Fruit fly (Drosophila melanogaster) whole organism, embryonic: ENCODE results near the gene CG13084.

Experiments used
- ATbp ChIP-seq: fragments of 200-800 bp; sonication (Bioruptor generic); optimal IDR thresholded peaks from 2 replicates; lab custom pipeline; 2017; ENCODE audit warnings: missing biosample characterization, mild to moderate bottlenecking, missing genetic modification characterization, missing genetic modification reagents
- Atf-2 ChIP-seq: fragments of 200-800 bp; sonication (Bioruptor generic); optimal IDR thresholded peaks from 2 replicates; lab custom pipeline; 2016; ENCODE audit warnings: missing biosample characterization, missing genetic modification characterization
- Blimp-1 ChIP-seq: fragments of 200-800 bp; sonication (Bioruptor generic); optimal IDR thresholded peaks from 3 replicates; lab custom pipeline; 2018; ENCODE audit warnings: missing biosample characterization, missing genetic modification characterization, mild to moderate bottlenecking, moderate library complexity, missing genetic modification reagents
- CG10654 ChIP-seq: fragments of 200-800 bp; sonication (Bioruptor generic); optimal IDR thresholded peaks from 2 replicates; lab custom pipeline; 2016; ENCODE audit warnings: missing biosample characterization, missing genetic modification characterization
- CG12391 ChIP-seq: fragments of 200-800 bp; sonication (Bioruptor generic); optimal IDR thresholded peaks from 3 replicates; lab custom pipeline; 2018; ENCODE audit warnings: missing biosample characterization, mild to moderate bottlenecking, missing genetic modification characterization, moderate library complexity
- CG13123 ChIP-seq: fragments of 200-800 bp; sonication (Bioruptor generic); optimal IDR thresholded peaks from 2 replicates; lab custom pipeline; 2016; ENCODE audit warnings: missing biosample characterization, missing genetic modification characterization
- CG15073 ChIP-seq: fragments of 200-800 bp; sonication (Bioruptor generic); optimal IDR thresholded peaks from 2 replicates; lab custom pipeline; 2016; ENCODE audit warnings: missing biosample characterization, missing genetic modification characterization
- CG15479 ChIP-seq: fragments of 200-800 bp; sonication (Bioruptor generic); optimal IDR thresholded peaks from 3 replicates; lab custom pipeline; 2019; ENCODE audit warnings: missing biosample characterization, mild to moderate bottlenecking, missing genetic modification characterization, moderate library complexity
- CG16863 ChIP-seq: fragments of 200-800 bp; sonication (Bioruptor generic); optimal IDR thresholded peaks from 3 replicates; lab custom pipeline; 2016; ENCODE audit warnings: missing biosample characterization, missing genetic modification characterization
- CG17359 ChIP-seq: fragments of 200-800 bp; sonication (Bioruptor generic); optimal IDR thresholded peaks from 3 replicates; lab custom pipeline; 2018; ENCODE audit warnings: missing biosample characterization, mild to moderate bottlenecking, missing genetic modification characterization, moderate library complexity
- CG17568 ChIP-seq: fragments of 200-800 bp; sonication (Bioruptor generic); optimal IDR thresholded peaks from 2 replicates; lab custom pipeline; 2018; ENCODE audit warnings: missing biosample characterization, mild to moderate bottlenecking, missing genetic modification characterization, moderate library complexity
- CG17612 ChIP-seq: fragments of 200-800 bp; sonication (Bioruptor generic); IDR thresholded peaks from 2 replicates; pipeline ENCODE4 v1.3.6; 2022; ENCODE audit warnings: missing biosample characterization, missing genetic modification characterization
- CG18599 ChIP-seq: fragments of 200-800 bp; sonication (Bioruptor generic); optimal IDR thresholded peaks from 3 replicates; lab custom pipeline; 2017; ENCODE audit warnings: missing biosample characterization, missing genetic modification characterization, mild to moderate bottlenecking, moderate library complexity, missing genetic modification reagents
- CG2875 ChIP-seq: fragments of 200-800 bp; sonication (Bioruptor generic); optimal IDR thresholded peaks from 2 replicates; lab custom pipeline; 2017; ENCODE audit warnings: missing biosample characterization, mild to moderate bottlenecking, missing genetic modification characterization, missing genetic modification reagents
- CG30020 ChIP-seq: fragments of 200-800 bp; optimal IDR thresholded peaks from 2 replicates; lab custom pipeline; 2019; ENCODE audit warnings: missing biosample characterization, mild to moderate bottlenecking, missing genetic modification characterization, moderate library complexity
- CG31441 ChIP-seq: fragments of 200-800 bp; sonication (Bioruptor generic); IDR thresholded peaks from 2 replicates; pipeline ENCODE4 v1.3.6; 2022; ENCODE audit warnings: missing biosample characterization, missing genetic modification characterization
- CG34224 ChIP-seq: fragments of 200-800 bp; sonication (Bioruptor generic); IDR thresholded peaks from 3 replicates; pipeline ENCODE4 v1.3.6; 2022; ENCODE audit warnings: missing biosample characterization, missing genetic modification characterization; ENCODE audit not compliant: partially characterized antibody
- CG4617 ChIP-seq: fragments of 200-800 bp; sonication (Bioruptor generic); optimal IDR thresholded peaks from 3 replicates; lab custom pipeline; 2016; ENCODE audit warnings: missing biosample characterization, missing genetic modification characterization, borderline replicate concordance
- CG6175 ChIP-seq: fragments of 200-800 bp; sonication (Bioruptor generic); IDR thresholded peaks from 3 replicates; pipeline ENCODE4 v1.3.6; 2022; ENCODE audit warnings: missing biosample characterization, missing genetic modification characterization
- CG6254 ChIP-seq: fragments of 200-800 bp; sonication (Bioruptor generic); optimal IDR thresholded peaks from 3 replicates; lab custom pipeline; 2017; ENCODE audit warnings: mild to moderate bottlenecking, missing biosample characterization, missing genetic modification reagents, missing genetic modification characterization
- CG6765 ChIP-seq: fragments of 200-800 bp; sonication (Bioruptor generic); optimal IDR thresholded peaks from 3 replicates; lab custom pipeline; 2017; ENCODE audit warnings: missing biosample characterization, mild to moderate bottlenecking, missing genetic modification characterization
- CG8089 ChIP-seq: fragments of 200-800 bp; sonication (Bioruptor generic); optimal IDR thresholded peaks from 3 replicates; lab custom pipeline; 2016; ENCODE audit warnings: missing biosample characterization, missing genetic modification characterization
- CkIIα-i1 ChIP-seq: fragments of 200-800 bp; sonication (Bioruptor generic); IDR thresholded peaks from 2 replicates; pipeline ENCODE4 v1.3.6; 2022; ENCODE audit warnings: missing biosample characterization, missing genetic modification characterization
- CrebB ChIP-seq: fragments of 200-800 bp; sonication (Bioruptor generic); optimal IDR thresholded peaks from 3 replicates; lab custom pipeline; 2018; ENCODE audit warnings: missing biosample characterization, mild to moderate bottlenecking, missing genetic modification characterization
- HLH4C ChIP-seq: fragments of 200-800 bp; sonication (Bioruptor generic); IDR thresholded peaks from 3 replicates; pipeline ENCODE4 v1.3.6; 2022; ENCODE audit warnings: missing biosample characterization, missing genetic modification characterization; ENCODE audit not compliant: partially characterized antibody
- Rfx ChIP-seq: fragments of 200-800 bp; sonication (Bioruptor generic); IDR thresholded peaks from 2 replicates; pipeline ENCODE4 v1.3.6; 2022; ENCODE audit warnings: missing biosample characterization, missing genetic modification characterization
- Sox102F ChIP-seq: fragments of 200-800 bp; sonication (Bioruptor generic); optimal IDR thresholded peaks from 2 replicates; lab custom pipeline; 2018; ENCODE audit warnings: missing biosample characterization, mild to moderate bottlenecking, missing genetic modification characterization, moderate library complexity
- Spps ChIP-seq: fragments of 200-800 bp; sonication (Bioruptor generic); optimal IDR thresholded peaks from 2 replicates; lab custom pipeline; 2018; ENCODE audit warnings: missing biosample characterization, mild to moderate bottlenecking, missing genetic modification characterization
- ara ChIP-seq: fragments of 200-800 bp; sonication (Bioruptor generic); IDR thresholded peaks from 2 replicates; pipeline ENCODE4 v1.3.6; 2022; ENCODE audit warnings: missing biosample characterization, missing genetic modification characterization
- ase ChIP-seq: fragments of 200-800 bp; sonication (Bioruptor generic); IDR thresholded peaks from 3 replicates; pipeline ENCODE4 v1.3.6; 2022; ENCODE audit warnings: missing biosample characterization, missing genetic modification characterization
- ash1 ChIP-seq: fragments of 200-800 bp; sonication (Bioruptor generic); optimal IDR thresholded peaks from 2 replicates; lab custom pipeline; 2018; ENCODE audit warnings: missing biosample characterization, mild to moderate bottlenecking, missing genetic modification characterization
- bcd ChIP-seq: fragments of 200-800 bp; sonication (Bioruptor generic); optimal IDR thresholded peaks from 2 replicates; lab custom pipeline; 2017; ENCODE audit warnings: missing biosample characterization, mild to moderate bottlenecking, missing genetic modification characterization
- bowl ChIP-seq: fragments of 200-800 bp; sonication (Bioruptor generic); IDR thresholded peaks from 2 replicates; pipeline ENCODE4 v1.3.6; 2022; ENCODE audit warnings: missing biosample characterization, missing genetic modification characterization
- esg ChIP-seq: fragments of 200-800 bp; sonication (Bioruptor generic); conservative IDR thresholded peaks from 2 replicates; pipeline ENCODE4 v1.3.6; 2022; ENCODE audit warnings: missing biosample characterization, missing genetic modification characterization
- fd102C ChIP-seq: fragments of 200-800 bp; sonication (Bioruptor generic); optimal IDR thresholded peaks from 2 replicates; lab custom pipeline; 2018; ENCODE audit warnings: missing biosample characterization, mild to moderate bottlenecking, missing genetic modification characterization, moderate library complexity
- fd96Cb ChIP-seq: fragments of 200-800 bp; sonication (Bioruptor generic); optimal IDR thresholded peaks from 2 replicates; lab custom pipeline; 2018; ENCODE audit warnings: missing biosample characterization, mild to moderate bottlenecking, missing genetic modification characterization, moderate library complexity
- gce ChIP-seq: fragments of 200-800 bp; sonication (Bioruptor generic); IDR thresholded peaks from 3 replicates; pipeline ENCODE4 v1.3.6; 2022; ENCODE audit warnings: missing biosample characterization, missing genetic modification characterization
- gem ChIP-seq: fragments of 200-800 bp; sonication (Bioruptor generic); optimal IDR thresholded peaks from 2 replicates; lab custom pipeline; 2019; ENCODE audit warnings: missing biosample characterization, mild to moderate bottlenecking, missing genetic modification characterization, moderate library complexity
- gro ChIP-seq: fragments of 200-800 bp; sonication (Bioruptor generic); optimal IDR thresholded peaks from 2 replicates; lab custom pipeline; 2016; ENCODE audit warnings: missing biosample characterization, missing genetic modification characterization
- kay ChIP-seq: fragments of 200-800 bp; sonication (Bioruptor generic); optimal IDR thresholded peaks from 2 replicates; lab custom pipeline; 2016; ENCODE audit warnings: missing biosample characterization, missing genetic modification characterization
- nmo ChIP-seq: fragments of 200-800 bp; sonication (Bioruptor generic); optimal IDR thresholded peaks from 2 replicates; lab custom pipeline; 2018; ENCODE audit warnings: missing biosample characterization, mild to moderate bottlenecking, missing genetic modification characterization, moderate library complexity
- oc ChIP-seq: fragments of 200-800 bp; sonication (Bioruptor generic); optimal IDR thresholded peaks from 2 replicates; lab custom pipeline; 2018; ENCODE audit warnings: missing biosample characterization, mild to moderate bottlenecking, missing genetic modification characterization, moderate library complexity
- pfk ChIP-seq: fragments of 200-800 bp; sonication (Bioruptor generic); optimal IDR thresholded peaks from 2 replicates; lab custom pipeline; 2018; ENCODE audit warnings: missing biosample characterization, mild to moderate bottlenecking, missing genetic modification characterization, moderate library complexity
- pros ChIP-seq: fragments of 200-800 bp; sonication (Bioruptor generic); optimal IDR thresholded peaks from 3 replicates; lab custom pipeline; 2019; ENCODE audit warnings: missing biosample characterization, mild to moderate bottlenecking, missing genetic modification characterization, moderate library complexity
- ranshi ChIP-seq: fragments of 200-800 bp; sonication (Bioruptor generic); IDR thresholded peaks from 2 replicates; pipeline ENCODE4 v1.3.6; 2022; ENCODE audit warnings: missing biosample characterization, missing genetic modification characterization
- sisA ChIP-seq: fragments of 200-800 bp; sonication (Bioruptor generic); IDR thresholded peaks from 2 replicates; pipeline ENCODE4 v1.3.6; 2022; ENCODE audit warnings: missing biosample characterization, missing genetic modification characterization
- ssp ChIP-seq: fragments of 200-800 bp; sonication (Bioruptor generic); IDR thresholded peaks from 2 replicates; pipeline ENCODE4 v1.3.6; 2022; ENCODE audit warnings: missing biosample characterization, missing genetic modification characterization
- tap ChIP-seq: fragments of 200-800 bp; optimal IDR thresholded peaks from 3 replicates; lab custom pipeline; 2019; ENCODE audit warnings: missing biosample characterization, mild to moderate bottlenecking, missing genetic modification characterization, moderate library complexity
- tin ChIP-seq: fragments of 200-800 bp; sonication (Bioruptor generic); optimal IDR thresholded peaks from 3 replicates; lab custom pipeline; 2016; ENCODE audit warnings: missing biosample characterization, missing genetic modification characterization
- tio ChIP-seq: fragments of 200-800 bp; sonication (Bioruptor generic); optimal IDR thresholded peaks from 2 replicates; lab custom pipeline; 2017; ENCODE audit warnings: missing biosample characterization, missing genetic modification characterization, inconsistent platforms
- vfl ChIP-seq: fragments of 200-800 bp; sonication (Bioruptor generic); optimal IDR thresholded peaks from 2 replicates; lab custom pipeline; 2016; ENCODE audit warnings: missing biosample characterization, missing genetic modification characterization

CG13084 gene

dm6 chr2L:19453381-19453780 is 31.3 kb upstream of the CG13084 start, which contains the start of gene Top2 (continued):
- TF ChIP-seq CG17612 (GFP tag; lab: Robert Waterston, UW) (no peak), CG15073 (GFP tag; lab: Kevin White, UChicago) (no peak), CG4617 (GFP tag; lab: Kevin White, UChicago) (peak; percentile 82), Sox102F (GFP tag; lab: Kevin White, UChicago) (no peak), pros (GFP tag; lab: Kevin White, UChicago) (no peak), ssp (GFP tag; lab: Robert Waterston, UW) (peak; percentile 83), tap (tag; lab: Kevin White, UChicago) (no peak), CG12391 (tag; lab: Kevin White, UChicago) (peak; percentile 57), CG30020 (tag; lab: Kevin White, UChicago) (peak; percentile 70), CG17359 (no peak), vfl (GFP tag; lab: Kevin White, UChicago) (peak; percentile 52), CG18599 (GFP tag; lab: Kevin White, UChicago) (no peak), tin (peak; percentile 48), CG6765 (GFP tag; lab: Kevin White, UChicago) (no peak), oc (tag; lab: Kevin White, UChicago) (peak; percentile 22), CG31441 (GFP tag; lab: Robert Waterston, UW) (peak; percentile 99), ase (GFP tag; lab: Robert Waterston, UW) (no peak), tio (no peak), fd96Cb (no peak), CG34224 (GFP tag; lab: Robert Waterston, UW) (peak; percentile 63), CG2875 (GFP tag; lab: Kevin White, UChicago) (no peak), bowl (GFP tag; lab: Robert Waterston, UW) (no peak), nmo (GFP tag; lab: Kevin White, UChicago) (peak; percentile 70), CG6175 (no peak), CkIIα-i1 (no peak), CrebB (tag; lab: Kevin White, UChicago) (no peak), Blimp-1 (GFP tag; lab: Kevin White, UChicago) (no peak), pfk (no peak), Atf-2 (no peak), CG15479 (GFP tag; lab: Kevin White, UChicago) (no peak), bcd (peak; percentile 44), CG17568 (GFP tag; lab: Kevin White, UChicago) (no peak), fd102C (no peak), CG10654 (GFP tag; lab: Kevin White, UChicago) (peak; percentile 5), kay (GFP tag; lab: Kevin White, UChicago) (no peak), gem (tag; lab: Kevin White, UChicago) (peak; percentile 51), gro (GFP tag; lab: Kevin White, UChicago) (peak; percentile 61), CG13123 (GFP tag; lab: Kevin White, UChicago) (peak; percentile 47), ara (GFP tag; lab: Robert Waterston, UW) (no peak), HLH4C (GFP tag; lab: Robert Waterston, UW) (peak; percentile 82), ranshi (GFP tag; lab: Robert Waterston, UW) (no peak; the same call in 1 of the 2 replicates), ATbp (GFP tag; lab: Kevin White, UChicago) (no peak), Spps (tag; lab: Kevin White, UChicago) (no peak), CG8089 (GFP tag; lab: Kevin White, UChicago) (peak; percentile 5), gce (no peak), Rfx (GFP tag; lab: Robert Waterston, UW) (peak; percentile 63), ash1 (no peak), esg (GFP tag; lab: Robert Waterston, UW) (no peak), CG16863 (GFP tag; lab: Kevin White, UChicago) (no peak), CG6254 (GFP tag; lab: Kevin White, UChicago) (no peak), sisA (GFP tag; lab: Robert Waterston, UW) (no peak)
